Fruit fly (Drosophila melanogaster) whole organism, embryonic: ENCODE data around the gene CG9471.

ENCODE experiments used
- C15 ChIP-seq: fragments of 200-800 bp; sonication (Bioruptor generic); IDR thresholded peaks from 3 replicates; pipeline ENCODE4 v1.3.6; 2022; ENCODE audit warnings: missing biosample characterization, missing genetic modification characterization
- CG10431 ChIP-seq: fragments of 200-800 bp; sonication (Bioruptor generic); optimal IDR thresholded peaks from 3 replicates; lab custom pipeline; 2018; ENCODE audit warnings: missing biosample characterization, mild to moderate bottlenecking, missing genetic modification characterization
- CG11093 ChIP-seq: fragments of 200-800 bp; sonication (Bioruptor generic); IDR thresholded peaks from 3 replicates; pipeline ENCODE4 v1.3.6; 2022; ENCODE audit warnings: missing biosample characterization, missing genetic modification characterization
- CG15269 ChIP-seq: fragments of 200-800 bp; sonication (Bioruptor generic); optimal IDR thresholded peaks from 2 replicates; lab custom pipeline; 2018; ENCODE audit warnings: missing biosample characterization, mild to moderate bottlenecking, missing genetic modification characterization, moderate library complexity
- CG15696 ChIP-seq: fragments of 200-800 bp; sonication (Bioruptor generic); optimal IDR thresholded peaks from 2 replicates; lab custom pipeline; 2019; ENCODE audit warnings: missing biosample characterization, mild to moderate bottlenecking, missing genetic modification characterization, moderate library complexity
- CG1603 ChIP-seq: fragments of 200-800 bp; sonication (Bioruptor generic); optimal IDR thresholded peaks from 2 replicates; lab custom pipeline; 2019; ENCODE audit warnings: missing biosample characterization, mild to moderate bottlenecking, missing genetic modification characterization, moderate library complexity
- CG17186 ChIP-seq: fragments of 200-800 bp; sonication (Bioruptor generic); optimal IDR thresholded peaks from 3 replicates; lab custom pipeline; 2017; ENCODE audit warnings: missing biosample characterization, missing genetic modification reagents, missing genetic modification characterization
- CG18599 ChIP-seq: fragments of 200-800 bp; sonication (Bioruptor generic); optimal IDR thresholded peaks from 3 replicates; lab custom pipeline; 2017; ENCODE audit warnings: missing biosample characterization, missing genetic modification characterization, mild to moderate bottlenecking, moderate library complexity, missing genetic modification reagents
- CG2202 ChIP-seq: fragments of 200-800 bp; sonication (Bioruptor generic); optimal IDR thresholded peaks from 2 replicates; lab custom pipeline; 2018; ENCODE audit warnings: missing biosample characterization, mild to moderate bottlenecking, missing genetic modification characterization
- CG34376 ChIP-seq: fragments of 200-800 bp; sonication (Bioruptor generic); optimal IDR thresholded peaks from 2 replicates; lab custom pipeline; 2018; ENCODE audit warnings: missing biosample characterization, mild to moderate bottlenecking, missing genetic modification characterization
- CG3726 ChIP-seq: fragments of 200-800 bp; sonication (Bioruptor generic); IDR thresholded peaks from 3 replicates; pipeline ENCODE4, ENCODE4 v1.3.6; 2022; ENCODE audit warnings: missing biosample characterization, missing genetic modification characterization
- CG3838 ChIP-seq: fragments of 200-800 bp; sonication (Bioruptor generic); optimal IDR thresholded peaks from 3 replicates; lab custom pipeline; 2016; ENCODE audit warnings: missing biosample characterization, missing genetic modification characterization
- CG4707 ChIP-seq: fragments of 200-800 bp; sonication (Bioruptor generic); optimal IDR thresholded peaks from 2 replicates; lab custom pipeline; 2018; ENCODE audit warnings: missing biosample characterization, mild to moderate bottlenecking, missing genetic modification characterization, moderate library complexity
- CG4854 ChIP-seq: fragments of 200-800 bp; sonication (Bioruptor generic); optimal IDR thresholded peaks from 2 replicates; lab custom pipeline; 2016; ENCODE audit warnings: missing biosample characterization, missing genetic modification characterization, inconsistent platforms
- CG6254 ChIP-seq: fragments of 200-800 bp; sonication (Bioruptor generic); optimal IDR thresholded peaks from 3 replicates; lab custom pipeline; 2017; ENCODE audit warnings: mild to moderate bottlenecking, missing biosample characterization, missing genetic modification reagents, missing genetic modification characterization
- CG6689 ChIP-seq: fragments of 200-800 bp; sonication (Bioruptor generic); IDR thresholded peaks from 2 replicates; pipeline ENCODE4 v1.3.6; 2022; ENCODE audit warnings: missing biosample characterization, missing genetic modification characterization
- CG6765 ChIP-seq: fragments of 200-800 bp; sonication (Bioruptor generic); optimal IDR thresholded peaks from 3 replicates; lab custom pipeline; 2017; ENCODE audit warnings: missing biosample characterization, mild to moderate bottlenecking, missing genetic modification characterization
- CG7357 ChIP-seq: fragments of 200-800 bp; sonication (Bioruptor generic); IDR thresholded peaks from 3 replicates; pipeline ENCODE4 v1.3.6; 2022; ENCODE audit warnings: missing biosample characterization, missing genetic modification characterization
- CG8290 ChIP-seq, 3 experiments: fragments of 200-800 bp; sonication (Bioruptor generic); optimal IDR thresholded peaks; 2 replicates each; lab custom pipeline; 2016 to 2019; ENCODE audit warnings: missing biosample characterization in 3 of 3, missing genetic modification characterization in 3 of 3, mild to moderate bottlenecking in 2 of 3, moderate library complexity in 1 of 3
- CG8765 ChIP-seq: fragments of 200-800 bp; sonication (Bioruptor generic); IDR thresholded peaks from 2 replicates; pipeline ENCODE4 v1.3.6; 2022; ENCODE audit warnings: missing biosample characterization, missing genetic modification characterization
- CG9727 ChIP-seq: fragments of 200-800 bp; sonication (Bioruptor generic); optimal IDR thresholded peaks from 3 replicates; lab custom pipeline; 2017; ENCODE audit warnings: missing biosample characterization, mild to moderate bottlenecking, missing genetic modification characterization
- CG9797 ChIP-seq: fragments of 200-800 bp; sonication (Bioruptor generic); optimal IDR thresholded peaks from 3 replicates; lab custom pipeline; 2018; ENCODE audit warnings: missing biosample characterization, mild to moderate bottlenecking, missing genetic modification characterization
- CTCF ChIP-seq: fragments of 200-800 bp; sonication (Bioruptor generic); optimal IDR thresholded peaks from 2 replicates; lab custom pipeline; 2017; ENCODE audit warnings: missing biosample characterization, mild to moderate bottlenecking, missing genetic modification characterization, moderate library complexity
- Gug ChIP-seq: fragments of 200-800 bp; sonication (Bioruptor generic); IDR thresholded peaks from 4 replicates; pipeline ENCODE4 v1.3.6; 2022; ENCODE audit warnings: missing biosample characterization, missing genetic modification characterization
- Hr78 ChIP-seq, 2 experiments: fragments of 200-800 bp in 1 of 2; fragments of >200 bp in 1 of 2; sonication (Bioruptor generic) in 1 of 2; optimal IDR thresholded peaks; 2 replicates each; lab custom pipeline; 2017 to 2019; ENCODE audit warnings: missing biosample characterization in 2 of 2, missing genetic modification characterization in 2 of 2, mild to moderate bottlenecking in 1 of 2, moderate library complexity in 1 of 2
- MESR4 ChIP-seq: fragments of 200-800 bp; sonication (Bioruptor generic); optimal IDR thresholded peaks from 2 replicates; lab custom pipeline; 2018; ENCODE audit warnings: missing biosample characterization, mild to moderate bottlenecking, missing genetic modification characterization, moderate library complexity
- Mad ChIP-seq: fragments of 200-800 bp; sonication (Bioruptor generic); optimal IDR thresholded peaks from 2 replicates; lab custom pipeline; 2016; ENCODE audit warnings: missing biosample characterization, missing genetic modification characterization
- NC2α ChIP-seq: fragments of 200-800 bp; sonication (Bioruptor generic); optimal IDR thresholded peaks from 2 replicates; lab custom pipeline; 2016; ENCODE audit warnings: missing biosample characterization, missing genetic modification characterization
- NfI ChIP-seq: fragments of 200-800 bp; sonication (Bioruptor generic); optimal IDR thresholded peaks from 3 replicates; lab custom pipeline; 2018; ENCODE audit warnings: missing biosample characterization, mild to moderate bottlenecking, missing genetic modification characterization, moderate library complexity
- Oli ChIP-seq: fragments of 200-800 bp; sonication (Bioruptor generic); optimal IDR thresholded peaks from 2 replicates; lab custom pipeline; 2018; ENCODE audit warnings: missing biosample characterization, mild to moderate bottlenecking, missing genetic modification characterization, moderate library complexity
- Poxn ChIP-seq: fragments of 200-800 bp; sonication (Bioruptor generic); IDR thresholded peaks from 2 replicates; pipeline ENCODE4 v1.3.6; 2022; ENCODE audit warnings: missing biosample characterization, missing genetic modification characterization
- Sox100B ChIP-seq: fragments of 200-800 bp; sonication (Bioruptor generic); optimal IDR thresholded peaks from 3 replicates; lab custom pipeline; 2018; ENCODE audit warnings: missing biosample characterization, mild to moderate bottlenecking, missing genetic modification characterization
- ash1 ChIP-seq: fragments of 200-800 bp; sonication (Bioruptor generic); optimal IDR thresholded peaks from 2 replicates; lab custom pipeline; 2018; ENCODE audit warnings: missing biosample characterization, mild to moderate bottlenecking, missing genetic modification characterization
- br ChIP-seq: fragments of >200 bp; optimal IDR thresholded peaks from 2 replicates; lab custom pipeline; 2017
- caup ChIP-seq: fragments of 200-800 bp; sonication (Bioruptor generic); optimal IDR thresholded peaks from 3 replicates; lab custom pipeline; 2017; ENCODE audit warnings: missing biosample characterization, mild to moderate bottlenecking, missing genetic modification characterization, moderate library complexity; ENCODE audit not compliant: severe bottlenecking
- ems ChIP-seq: fragments of 200-800 bp; sonication (Bioruptor generic); optimal IDR thresholded peaks from 3 replicates; lab custom pipeline; 2016; ENCODE audit warnings: missing biosample characterization, missing genetic modification characterization
- eyg ChIP-seq: fragments of 200-800 bp; sonication (Bioruptor generic); optimal IDR thresholded peaks from 3 replicates; lab custom pipeline; 2016; ENCODE audit warnings: missing biosample characterization, missing genetic modification characterization
- fru ChIP-seq: fragments of >200 bp; optimal IDR thresholded peaks from 2 replicates; lab custom pipeline; 2017
- grau ChIP-seq: fragments of 200-800 bp; optimal IDR thresholded peaks from 3 replicates; lab custom pipeline; 2019; ENCODE audit warnings: missing biosample characterization, mild to moderate bottlenecking, missing genetic modification characterization, moderate library complexity
- ham ChIP-seq: fragments of 200-800 bp; sonication (Bioruptor generic); IDR thresholded peaks from 2 replicates; pipeline ENCODE4 v1.3.6; 2022; ENCODE audit warnings: missing biosample characterization, missing genetic modification characterization
- insv ChIP-seq, 2 experiments: fragments of 200-800 bp; sonication (Bioruptor generic); optimal IDR thresholded peaks; 3 replicates each; lab custom pipeline; 2016 to 2018; ENCODE audit warnings: missing biosample characterization in 2 of 2, missing genetic modification characterization in 2 of 2
- jing ChIP-seq: fragments of 200-800 bp; sonication (Bioruptor generic); optimal IDR thresholded peaks from 2 replicates; lab custom pipeline; 2018; ENCODE audit warnings: missing biosample characterization, mild to moderate bottlenecking, missing genetic modification characterization
- knrl ChIP-seq: fragments of 200-800 bp; sonication (Bioruptor generic); IDR thresholded peaks from 3 replicates; pipeline ENCODE4 v1.3.6; 2022; ENCODE audit warnings: missing biosample characterization, missing genetic modification characterization; ENCODE audit not compliant: partially characterized antibody
- lab ChIP-seq: fragments of 200-800 bp; sonication (Bioruptor generic); optimal IDR thresholded peaks from 3 replicates; lab custom pipeline; 2017; ENCODE audit warnings: missing biosample characterization, missing genetic modification characterization, mild to moderate bottlenecking, moderate library complexity, missing genetic modification reagents
- peb ChIP-seq: fragments of 200-800 bp; sonication (Bioruptor generic); IDR thresholded peaks from 2 replicates; pipeline ENCODE4 v1.3.6; 2022; ENCODE audit warnings: missing biosample characterization, missing genetic modification characterization
- sim ChIP-seq: fragments of 200-800 bp; sonication (Bioruptor generic); IDR thresholded peaks from 2 replicates; pipeline ENCODE4 v1.3.6; 2022; ENCODE audit warnings: missing biosample characterization, missing genetic modification characterization
- sna ChIP-seq: fragments of 200-800 bp; sonication (Bioruptor generic); IDR thresholded peaks from 2 replicates; pipeline ENCODE4 v1.3.6; 2022; ENCODE audit warnings: missing biosample characterization, missing genetic modification characterization; ENCODE audit not compliant: partially characterized antibody
- wdn ChIP-seq: fragments of 200-800 bp; sonication (Bioruptor generic); IDR thresholded peaks from 2 replicates; pipeline ENCODE4 v1.3.6; 2022; ENCODE audit warnings: missing biosample characterization, missing genetic modification characterization
- zfh1 ChIP-seq: fragments of 200-800 bp; sonication (Bioruptor generic); IDR thresholded peaks from 3 replicates; pipeline ENCODE4 v1.3.6; 2022; ENCODE audit warnings: missing biosample characterization, missing genetic modification characterization

Gene CG9471

DNA sequence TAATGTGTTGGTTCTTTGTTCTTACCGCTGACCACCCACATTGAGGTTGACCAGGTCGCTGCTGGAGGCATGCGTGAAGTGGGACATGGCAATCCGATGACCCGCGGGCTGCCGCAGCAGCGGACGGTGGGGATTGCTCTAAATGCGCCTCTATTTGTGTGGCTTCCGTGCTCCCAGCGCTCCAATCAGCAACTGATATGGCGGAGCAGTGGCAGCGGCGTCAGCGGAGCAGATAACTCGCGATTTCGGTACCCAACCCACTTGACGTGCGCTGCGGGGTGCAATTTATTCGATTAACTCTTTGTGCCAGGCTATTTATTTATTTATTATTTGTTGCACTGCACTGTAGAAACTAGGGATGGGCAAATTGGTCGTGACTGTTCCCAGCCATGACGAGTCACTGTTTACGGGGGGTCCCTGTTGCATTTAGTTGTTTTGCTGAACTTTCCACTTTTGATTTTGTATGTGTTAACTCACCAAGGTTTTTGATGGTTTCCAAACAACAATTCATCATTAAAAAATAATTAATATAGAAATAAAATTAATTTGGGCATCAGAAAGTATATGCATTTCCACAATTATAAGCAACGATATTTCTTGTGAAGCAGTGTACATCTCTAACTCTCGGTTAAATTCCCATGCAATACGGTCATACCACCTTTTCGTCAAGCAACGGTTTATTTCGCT, 29.4 kb upstream of the CG9471 start, which contains the start of the genes CG9467 and CG8526 (continued):
- TF ChIP-seq caup (GFP tag; lab: Kevin White, UChicago), result peak; percentile 49
- peak; percentile 61 for TF ChIP-seq CG6254
- TF ChIP-seq fru (lab: Kevin White, UChicago), result no peak
- TF ChIP-seq Oli (tag; lab: Kevin White, UChicago), result peak; percentile 37
- TF ChIP-seq CG11093 (GFP tag; lab: Robert Waterston, UW), result 0 out of 3 replicates have a peak, but pooled peaks have one; percentile 41
- 0 out of 3 replicates have a peak, but pooled peaks have one; percentile 17 for TF ChIP-seq C15 (GFP tag; lab: Robert Waterston, UW)
- TF ChIP-seq ash1 (GFP tag; lab: Kevin White, UChicago), result no peak
- peak; percentile 55; the same call in 2 of the 3 replicates for TF ChIP-seq zfh1 (GFP tag; lab: Robert Waterston, UW)
- TF ChIP-seq grau (tag; lab: Kevin White, UChicago), result peak; percentile 77
- no peak for TF ChIP-seq Hr78 (GFP tag; optimal IDR thresholded peaks at IDR 0.05; lab: Kevin White, UChicago)
- no peak for TF ChIP-seq eyg (GFP tag; lab: Kevin White, UChicago)
- TF ChIP-seq CG2202, result no peak
- TF ChIP-seq lab, result no peak
- no peak for TF ChIP-seq sim (GFP tag; lab: Robert Waterston, UW)
- TF ChIP-seq MESR4 (GFP tag; lab: Kevin White, UChicago), result peak; percentile 86
- peak; percentile 89 for TF ChIP-seq knrl (GFP tag; lab: Robert Waterston, UW)
- TF ChIP-seq insv (GFP tag; optimal IDR thresholded peaks at IDR 0.05; lab: Kevin White, UChicago), result peak in 1 of 2 experiments; percentile 37
- peak; percentile 29 for TF ChIP-seq CG34376 (GFP tag; lab: Kevin White, UChicago)
- peak; percentile 50; the same call in 1 of the 3 replicates for TF ChIP-seq CG7357
- TF ChIP-seq CG9797 (GFP tag; lab: Kevin White, UChicago), result peak; percentile 85
- peak; percentile 77 for TF ChIP-seq CG15696 (tag; lab: Kevin White, UChicago)
- no peak; the same call in 2 of the 3 replicates for TF ChIP-seq CG3726 (GFP tag; lab: Robert Waterston, UW)
- peak; percentile 60 for TF ChIP-seq CG8290 (GFP tag; optimal IDR thresholded peaks at IDR 0.05; lab: Kevin White, UChicago)
- TF ChIP-seq CG8290 (tag; optimal IDR thresholded peaks at IDR 0.05; lab: Kevin White, UChicago), result no peak
- TF ChIP-seq CG8765 (GFP tag; lab: Robert Waterston, UW), result peak; percentile 51
- no peak for TF ChIP-seq jing (GFP tag; lab: Kevin White, UChicago)
- TF ChIP-seq peb (GFP tag; lab: Robert Waterston, UW), result no peak
- TF ChIP-seq CG3838 (GFP tag; lab: Kevin White, UChicago), result no peak
- no peak for TF ChIP-seq br (lab: Kevin White, UChicago)
- peak; percentile 69 for TF ChIP-seq CG9727 (GFP tag; lab: Kevin White, UChicago)
- peak; percentile 57; the same call in 3 of the 4 replicates for TF ChIP-seq Gug
- TF ChIP-seq Mad, result peak; percentile 5
- TF ChIP-seq CG4707, result no peak
- peak; percentile 39; the same call in 1 of the 2 replicates for TF ChIP-seq CG6689 (GFP tag; lab: Robert Waterston, UW)
- peak; percentile 33 for TF ChIP-seq CG4854 (GFP tag; lab: Kevin White, UChicago)
- no peak for TF ChIP-seq CG1603
- TF ChIP-seq CG15269 (tag; lab: Kevin White, UChicago), result no peak
- no peak for TF ChIP-seq NC2α (GFP tag; lab: Kevin White, UChicago)
- TF ChIP-seq CTCF (GFP tag; lab: Kevin White, UChicago), result no peak
- TF ChIP-seq NfI (GFP tag; lab: Kevin White, UChicago), result peak; percentile 68
- TF ChIP-seq CG18599 (GFP tag; lab: Kevin White, UChicago), result no peak
- peak; percentile 11; the same call in 1 of the 2 replicates for TF ChIP-seq wdn (GFP tag; lab: Robert Waterston, UW)
- TF ChIP-seq Sox100B, result no peak
- no peak for TF ChIP-seq Poxn (GFP tag; lab: Robert Waterston, UW)
- TF ChIP-seq CG6765 (GFP tag; lab: Kevin White, UChicago), result peak; percentile 2
- TF ChIP-seq sna, result 0 out of 2 replicates have a peak, but pooled peaks have one; percentile 29
- TF ChIP-seq ham, result no peak
- TF ChIP-seq CG10431 (GFP tag; lab: Kevin White, UChicago), result no peak
- peak; percentile 24 for TF ChIP-seq CG17186 (GFP tag; lab: Kevin White, UChicago)
- peak; percentile 24 for TF ChIP-seq ems (GFP tag; lab: Kevin White, UChicago)
